Worm (Caenorhabditis elegans): ENCODE data around the gene Y66D12A.21.

The Y66D12A.21 gene

ce11 chrIII:11477307-11477706, 27.8 kb downstream of the Y66D12A.21 start:
- TF ChIP-seq F16B12.6 (tag; optimal IDR thresholded peaks at IDR 0.05) (no peak), rnt-1 (tag; optimal IDR thresholded peaks at IDR 0.05) (no peak), efl-1 (optimal IDR thresholded peaks at IDR 0.05) (no peak), efl-1 (GFP tag; optimal IDR thresholded peaks at IDR 0.05 in 1 of 2) (no peak), skn-1 (tag; optimal IDR thresholded peaks at IDR 0.05) (no peak), fkh-4 (tag; optimal IDR thresholded peaks at IDR 0.05; ENCODE audit: borderline replicate concordance) (no peak), nhr-20 (tag; optimal IDR thresholded peaks at IDR 0.05) (no peak), nhr-28 (tag; optimal IDR thresholded peaks at IDR 0.05) (no peak), nhr-90 (tag; optimal IDR thresholded peaks at IDR 0.05; ENCODE audit: poor library complexity) (no peak), ces-1 (GFP tag; optimal IDR thresholded peaks at IDR 0.05) (no peak), xbp-1 (tag; optimal IDR thresholded peaks at IDR 0.05) (no peak), fos-1 (tag; optimal IDR thresholded peaks at IDR 0.05) (no peak), ama-1 (optimal IDR thresholded peaks at IDR 0.05) (no peak), nhr-19 (GFP tag; conservative IDR thresholded peaks at IDR 0.05) (no peak), C16A3.4 (tag; optimal IDR thresholded peaks at IDR 0.05) (no peak), hpl-2 (GFP tag; optimal IDR thresholded peaks at IDR 0.05) (no peak), ztf-4 (tag; optimal IDR thresholded peaks at IDR 0.05) (no peak), hlh-4 (tag; optimal IDR thresholded peaks at IDR 0.05) (no peak), nhr-47 (tag; optimal IDR thresholded peaks at IDR 0.05) (no peak), unc-130 (tag; optimal IDR thresholded peaks at IDR 0.05) (no peak)

- peak; percentile 20 for TF ChIP-seq ceh-8 (GFP tag; optimal IDR thresholded peaks at IDR 0.05)
- TF ChIP-seq snpc-4 (tag; optimal IDR thresholded peaks at IDR 0.05) = no peak
Observed at ce11 chrIII:11474674-11475306, 30.3 kb downstream of the Y66D12A.21 start.

ce11 chrIII:11472861-11473260, 32.2 kb downstream of the Y66D12A.21 start:
- no peak for TF ChIP-seq aha-1 (tag; optimal IDR thresholded peaks at IDR 0.05)
- peak; percentile 11 for TF ChIP-seq nhr-85 (tag)

ce11 chrIII:11471336-11471735, 33.8 kb downstream of the Y66D12A.21 start:
- TF ChIP-seq ama-1 (optimal IDR thresholded peaks at IDR 0.05) (no peak), nhr-237 (tag; optimal IDR thresholded peaks at IDR 0.05) (no peak), jun-1 (tag; optimal IDR thresholded peaks at IDR 0.05) (no peak), nhr-76 (tag; optimal IDR thresholded peaks at IDR 0.05) (no peak), grh-1 (GFP tag; IDR thresholded peaks at IDR 0.05) (no peak), alr-1 (tag; optimal IDR thresholded peaks at IDR 0.05; ENCODE audit: borderline replicate concordance) (no peak), nhr-47 (tag; optimal IDR thresholded peaks at IDR 0.05) (no peak), ztf-4 (tag; optimal IDR thresholded peaks at IDR 0.05) (no peak), unc-98 (GFP tag; IDR thresholded peaks at IDR 0.05) (no peak), sup-37 (GFP tag; optimal IDR thresholded peaks at IDR 0.05) (no peak), fkh-8 (tag; optimal IDR thresholded peaks at IDR 0.05) (no peak), elt-3 (tag; optimal IDR thresholded peaks at IDR 0.05) (no peak), F16B12.6 (tag; optimal IDR thresholded peaks at IDR 0.05) (peak; percentile 44), isw-1 (GFP tag; IDR thresholded peaks at IDR 0.05) (no peak), lsy-2 (tag; optimal IDR thresholded peaks at IDR 0.05) (peak; percentile 13 to 89), sox-4 (tag; optimal IDR thresholded peaks at IDR 0.05) (no peak)

ce11 chrIII:11470311-11470858, 34.7 kb downstream of the Y66D12A.21 start, which contains the start of gene bed-2:
Gene bed-2 (minus strand): TSS chrIII:11470808.
- no peak for TF ChIP-seq grh-1 (GFP tag; IDR thresholded peaks at IDR 0.05)
- TF ChIP-seq mef-2 (tag; optimal IDR thresholded peaks at IDR 0.05) = no peak
- TF ChIP-seq ets-5 (GFP tag; IDR thresholded peaks at IDR 0.05) = no peak
- no peak for TF ChIP-seq fos-1 (tag; optimal IDR thresholded peaks at IDR 0.05)
- no peak for TF ChIP-seq dpl-1 (GFP tag; optimal IDR thresholded peaks at IDR 0.05)
- TF ChIP-seq lir-3 (tag; optimal IDR thresholded peaks at IDR 0.05; ENCODE audit: poor library complexity) = no peak
- TF ChIP-seq hpl-2 (GFP tag; optimal IDR thresholded peaks at IDR 0.05) = no peak
- no peak for TF ChIP-seq nhr-11 (tag; optimal IDR thresholded peaks at IDR 0.05)
- TF ChIP-seq nhr-71 (tag; optimal IDR thresholded peaks at IDR 0.05) = no peak
- TF ChIP-seq zag-1 (tag; optimal IDR thresholded peaks at IDR 0.05) = no peak
- TF ChIP-seq mdl-1 (tag; optimal IDR thresholded peaks at IDR 0.05) = no peak
- TF ChIP-seq fkh-10 (GFP tag; optimal IDR thresholded peaks at IDR 0.05) = no peak
- TF ChIP-seq tbx-2 (tag; optimal IDR thresholded peaks at IDR 0.05) = no peak
- TF ChIP-seq egl-13 (tag; optimal IDR thresholded peaks at IDR 0.05) = no peak
- no peak for TF ChIP-seq ama-1 (optimal IDR thresholded peaks at IDR 0.05)
- TF ChIP-seq lin-13 (GFP tag; optimal IDR thresholded peaks at IDR 0.05) = no peak

All from whole organism, L1 larva.